Fruit fly (Drosophila melanogaster): Measurements from ENCODE around the gene REPTOR-BP.
A peak's percentile ranks its signal among the peaks of the same experiment; 100 is the strongest.

REPTOR-BP gene

DNA sequence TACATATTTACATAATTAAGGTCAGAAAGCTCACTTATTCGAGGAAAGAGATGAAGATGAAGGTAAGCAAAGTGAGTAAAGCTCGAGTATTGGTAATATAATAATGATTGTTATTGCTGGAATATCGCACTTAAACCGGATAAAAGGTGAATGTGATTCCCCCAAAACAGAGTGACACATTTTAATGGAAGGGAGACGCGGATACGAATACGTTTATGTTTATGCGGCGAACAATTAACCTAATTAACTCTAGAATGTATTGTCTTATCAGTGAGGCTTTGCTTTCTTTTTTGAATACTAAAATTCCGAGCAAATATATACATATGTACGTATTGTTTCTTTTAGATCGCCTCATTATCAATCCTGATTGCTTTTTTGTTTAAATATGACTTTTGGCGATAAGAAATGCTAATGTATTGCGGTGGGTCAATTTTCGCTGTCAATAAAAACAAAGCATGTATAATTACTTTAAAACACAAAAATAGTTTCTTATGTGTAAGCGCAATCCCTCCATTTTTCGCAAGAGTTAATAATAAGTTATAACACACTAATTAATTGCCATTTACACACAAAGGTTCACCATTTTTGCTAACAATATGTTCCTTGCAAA is 41.7 kb downstream of the REPTOR-BP start:
- TF ChIP-seq Opbp (GFP tag; IDR thresholded peaks at IDR 0.05; ENCODE audit: partially characterized antibody) (no peak), Abd-B (GFP tag; optimal IDR thresholded peaks at IDR 0.05) (no peak), CG8281 (tag; optimal IDR thresholded peaks at IDR 0.05) (no peak), NfI (GFP tag; optimal IDR thresholded peaks at IDR 0.05) (no peak), da (GFP tag; optimal IDR thresholded peaks at IDR 0.05) (no peak), sens (GFP tag) (peak; percentile 42), ranshi (GFP tag; IDR thresholded peaks at IDR 0.05) (no peak), CG14441 (GFP tag; IDR thresholded peaks at IDR 0.05) (no peak)

DNA sequence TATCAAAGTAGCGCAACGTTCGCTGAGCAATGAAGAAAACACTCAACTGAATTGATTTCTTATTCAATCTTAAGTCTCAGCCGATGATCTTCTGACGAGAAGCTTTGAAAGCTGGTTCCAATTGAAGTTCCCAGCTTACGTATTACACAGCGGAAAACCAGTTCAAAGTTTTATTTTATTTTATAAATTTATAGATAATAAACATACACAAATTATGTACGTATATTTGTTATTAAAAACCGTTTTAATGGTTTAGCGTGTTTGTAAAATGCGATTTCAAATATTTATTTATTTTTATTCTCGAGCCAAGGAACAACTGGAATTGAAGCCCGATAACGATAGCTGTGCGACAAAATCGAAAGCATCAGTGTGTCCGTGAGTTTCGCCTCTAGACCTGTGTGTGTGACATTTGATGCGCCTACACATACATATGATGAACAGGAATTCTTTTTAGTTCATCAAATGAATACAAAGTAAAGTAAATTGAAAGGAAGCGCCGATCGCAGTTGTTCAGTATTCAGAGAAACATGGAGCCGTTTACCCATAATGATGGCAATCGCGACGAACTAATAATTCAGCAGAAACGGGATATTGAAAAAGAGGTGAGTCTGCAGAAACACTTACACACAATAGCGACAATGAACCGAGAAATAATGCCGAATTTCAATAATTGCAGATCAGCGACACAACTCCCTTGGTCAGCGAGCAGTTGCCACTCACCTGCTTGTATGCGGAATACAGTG is 42.8 kb downstream of the REPTOR-BP start, which contains the start of the genes CG5390 and CG4968:
Gene CG5390, minus strand, starts transcription at position 77 of the 743 bp plus-strand sequence.
Gene CG4968, plus strand, starts transcription at position 405 of the 743 bp plus-strand sequence.
- TF ChIP-seq dmrt11E (tag; optimal IDR thresholded peaks at IDR 0.05), result peak; percentile 7
- peak; percentile 30 for TF ChIP-seq psq (GFP tag; optimal IDR thresholded peaks at IDR 0.05)
- TF ChIP-seq pfk (GFP tag; optimal IDR thresholded peaks at IDR 0.05), result peak; percentile 94
- peak; percentile 80; the same call in 1 of the 2 replicates for TF ChIP-seq CG31441 (GFP tag; IDR thresholded peaks at IDR 0.05)
- TF ChIP-seq Kr (GFP tag; optimal IDR thresholded peaks at IDR 0.05), result no peak
- no peak for TF ChIP-seq org-1 (GFP tag; optimal IDR thresholded peaks at IDR 0.05)
- TF ChIP-seq CG11247 (GFP tag; IDR thresholded peaks at IDR 0.05), result 0 out of 2 replicates have a peak, but pooled peaks have one; percentile 34
- no peak for TF ChIP-seq Tbp (GFP tag; optimal IDR thresholded peaks at IDR 0.05)
- no peak for TF ChIP-seq aop (GFP tag; IDR thresholded peaks at IDR 0.05)
- peak; percentile 22 for TF ChIP-seq CG33213 (GFP tag; optimal IDR thresholded peaks at IDR 0.05)
- TF ChIP-seq PHDP (tag; optimal IDR thresholded peaks at IDR 0.05), result peak; percentile 80
- no peak for TF ChIP-seq CG8944 (GFP tag; optimal IDR thresholded peaks at IDR 0.05)
- TF ChIP-seq CG10462 (GFP tag; optimal IDR thresholded peaks at IDR 0.05), result no peak
- peak; percentile 38 for TF ChIP-seq CG4707 (GFP tag; optimal IDR thresholded peaks at IDR 0.05)
- peak; percentile 35; the same call in 2 of the 3 replicates for TF ChIP-seq knrl (GFP tag; IDR thresholded peaks at IDR 0.05; ENCODE audit: partially characterized antibody)
- TF ChIP-seq HLHmδ (GFP tag; optimal IDR thresholded peaks at IDR 0.05), result peak; percentile 40
- TF ChIP-seq lbe (GFP tag; optimal IDR thresholded peaks at IDR 0.05), result peak; percentile 88
- no peak for TF ChIP-seq sens-2 (GFP tag; IDR thresholded peaks at IDR 0.05)
- peak; percentile 33 for TF ChIP-seq gfzf (GFP tag; optimal IDR thresholded peaks at IDR 0.05)
- no peak for TF ChIP-seq sisA (GFP tag; IDR thresholded peaks at IDR 0.05)
- no peak for TF ChIP-seq Lim3 (GFP tag; IDR thresholded peaks at IDR 0.05)
- TF ChIP-seq row (GFP tag; IDR thresholded peaks at IDR 0.05), result peak; percentile 82
- no peak for TF ChIP-seq CG6689 (GFP tag; IDR thresholded peaks at IDR 0.05)
- peak in 1 of 2 experiments; percentile 46 for TF ChIP-seq Eip74EF (GFP tag; optimal IDR thresholded peaks at IDR 0.05)
- TF ChIP-seq caup (GFP tag; optimal IDR thresholded peaks at IDR 0.05; ENCODE audit: severe bottlenecking), result peak; percentile 61
- no peak for TF ChIP-seq CG2889 (GFP tag; IDR thresholded peaks at IDR 0.05)
- TF ChIP-seq Gug (GFP tag; IDR thresholded peaks at IDR 0.05), result no peak
- TF ChIP-seq CG17186 (GFP tag; optimal IDR thresholded peaks at IDR 0.05), result no peak
- TF ChIP-seq CG18599 (GFP tag; optimal IDR thresholded peaks at IDR 0.05), result peak; percentile 79
- peak; percentile 41 for TF ChIP-seq CG1529 (GFP tag; optimal IDR thresholded peaks at IDR 0.05)
- peak; percentile 57 for TF ChIP-seq CG4424 (GFP tag; optimal IDR thresholded peaks at IDR 0.05)
- TF ChIP-seq esg (GFP tag; conservative IDR thresholded peaks at IDR 0.05), result peak; percentile 13; the same call in 1 of the 2 replicates
- TF ChIP-seq ranshi (GFP tag; IDR thresholded peaks at IDR 0.05), result peak; percentile 47; the same call in 1 of the 2 replicates
- TF ChIP-seq gro (GFP tag; optimal IDR thresholded peaks at IDR 0.05), result no peak
- TF ChIP-seq da (GFP tag; optimal IDR thresholded peaks at IDR 0.05), result no peak
- TF ChIP-seq Dp (GFP tag; optimal IDR thresholded peaks at IDR 0.05), result peak; percentile 58
- peak; percentile 43 for TF ChIP-seq twi (tag; optimal IDR thresholded peaks at IDR 0.05)
- no peak for TF ChIP-seq CHES-1-like (GFP tag; optimal IDR thresholded peaks at IDR 0.05)
- no peak for TF ChIP-seq fru (optimal IDR thresholded peaks at IDR 0.05)
- peak; percentile 18 for TF ChIP-seq Six4 (GFP tag; optimal IDR thresholded peaks at IDR 0.05)
- peak; percentile 76 for TF ChIP-seq Sry-δ (GFP tag; optimal IDR thresholded peaks at IDR 0.05)
